Fruit fly (Drosophila melanogaster): ENCODE measurements around the gene CG34328.

The CG34328 gene

DNA sequence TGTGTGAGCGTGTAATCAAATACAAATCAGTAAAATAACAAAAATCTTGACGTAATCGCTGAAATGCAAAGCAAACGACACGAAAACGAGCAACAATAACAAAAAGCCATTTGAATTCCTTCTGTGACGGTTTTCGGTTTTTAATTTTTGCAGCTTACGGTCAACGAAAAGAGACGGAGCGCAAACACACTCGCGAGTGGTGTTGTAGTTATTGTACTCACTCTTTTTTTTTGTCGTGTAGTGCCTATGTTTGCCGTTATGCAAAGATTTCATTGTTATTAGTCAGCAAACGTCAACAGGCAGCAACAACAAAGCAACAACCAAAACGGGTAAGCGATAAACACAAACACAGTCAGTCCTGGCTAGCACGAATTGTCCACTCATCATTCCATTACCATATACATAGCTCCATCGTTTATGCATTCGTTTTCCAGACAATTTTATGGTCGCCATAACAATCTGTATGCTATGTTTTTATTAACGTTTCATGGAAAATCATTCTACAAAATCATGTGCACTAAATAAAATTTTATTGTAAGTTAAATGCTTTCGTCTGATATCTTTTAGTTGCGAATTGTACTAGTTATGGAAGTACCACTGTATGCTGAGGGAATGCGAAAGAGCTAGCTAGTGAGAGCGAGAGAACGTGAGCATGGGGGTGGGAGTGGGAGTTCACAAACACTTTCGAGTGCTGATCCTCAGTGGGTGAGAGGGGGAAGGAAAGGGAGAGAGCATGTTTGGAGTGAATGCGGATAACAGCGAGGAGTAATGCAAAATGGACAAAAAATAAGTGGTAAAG lies 32.8 kb downstream of the CG34328 start (continued):
- no peak for TF ChIP-seq CG17328 (GFP tag; IDR thresholded peaks at IDR 0.05)
- peak; percentile 50; the same call in 1 of the 2 replicates for TF ChIP-seq klu (GFP tag; IDR thresholded peaks at IDR 0.05)
- TF ChIP-seq psq (GFP tag; optimal IDR thresholded peaks at IDR 0.05) = no peak
- peak; percentile 48 for TF ChIP-seq org-1 (GFP tag; optimal IDR thresholded peaks at IDR 0.05)
- no peak for TF ChIP-seq sens-2 (GFP tag; IDR thresholded peaks at IDR 0.05)
- TF ChIP-seq Myb (GFP tag; optimal IDR thresholded peaks at IDR 0.05) = peak; percentile 57
- peak; percentile 71 for TF ChIP-seq Aef1 (GFP tag; IDR thresholded peaks at IDR 0.05)
- peak; percentile 50; the same call in 1 of the 3 replicates for TF ChIP-seq z (GFP tag; IDR thresholded peaks at IDR 0.05)
- no peak for TF ChIP-seq Bgb (GFP tag; IDR thresholded peaks at IDR 0.05; ENCODE audit: partially characterized antibody)
- TF ChIP-seq CG4360 (GFP tag; IDR thresholded peaks at IDR 0.05) = no peak
- no peak for TF ChIP-seq CG12155 (GFP tag; optimal IDR thresholded peaks at IDR 0.05)
- peak; percentile 72 for TF ChIP-seq tap (tag; optimal IDR thresholded peaks at IDR 0.05)
- TF ChIP-seq Lhr (GFP tag; optimal IDR thresholded peaks at IDR 0.05) = no peak
- peak; percentile 62; the same call in 1 of the 2 replicates for TF ChIP-seq ranshi (GFP tag; IDR thresholded peaks at IDR 0.05)
- peak; percentile 58 for TF ChIP-seq Xbp1 (GFP tag; optimal IDR thresholded peaks at IDR 0.05)
- no peak for TF ChIP-seq en (GFP tag; optimal IDR thresholded peaks at IDR 0.05)
- TF ChIP-seq CG11456 (GFP tag; IDR thresholded peaks at IDR 0.05) = peak; percentile 61; the same call in 2 of the 3 replicates
- TF ChIP-seq CG30403 (GFP tag; optimal IDR thresholded peaks at IDR 0.05) = peak; percentile 31
- no peak for TF ChIP-seq br (optimal IDR thresholded peaks at IDR 0.05)
- peak; percentile 35 for TF ChIP-seq CG4707 (GFP tag; optimal IDR thresholded peaks at IDR 0.05)
- no peak for TF ChIP-seq tll (GFP tag; optimal IDR thresholded peaks at IDR 0.05)
- no peak for TF ChIP-seq corto (GFP tag; optimal IDR thresholded peaks at IDR 0.05)
- peak; percentile 62 for TF ChIP-seq CG18262 (tag; optimal IDR thresholded peaks at IDR 0.05)
- TF ChIP-seq CG13894 (tag; optimal IDR thresholded peaks at IDR 0.05) = peak; percentile 92
- no peak for TF ChIP-seq YL-1 (GFP tag; optimal IDR thresholded peaks at IDR 0.05)
- no peak for TF ChIP-seq Gsc (GFP tag; IDR thresholded peaks at IDR 0.05)
- no peak for TF ChIP-seq CG14860 (GFP tag; IDR thresholded peaks at IDR 0.05; ENCODE audit: partially characterized antibody)
- peak; percentile 75 for TF ChIP-seq unpg (GFP tag; optimal IDR thresholded peaks at IDR 0.05)
- TF ChIP-seq sima (GFP tag; optimal IDR thresholded peaks at IDR 0.05) = no peak
- peak; percentile 39; the same call in 1 of the 3 replicates for TF ChIP-seq croc (GFP tag; conservative IDR thresholded peaks at IDR 0.05)
- no peak for TF ChIP-seq nerfin-2 (GFP tag; IDR thresholded peaks at IDR 0.05; ENCODE audit: partially characterized antibody)
- peak; percentile 35 for TF ChIP-seq ems (GFP tag; optimal IDR thresholded peaks at IDR 0.05)
- peak; percentile 69 for TF ChIP-seq CG10209 (GFP tag; optimal IDR thresholded peaks at IDR 0.05)
- no peak for TF ChIP-seq dati (GFP tag; IDR thresholded peaks at IDR 0.05)
- no peak for TF ChIP-seq fd102C (GFP tag; optimal IDR thresholded peaks at IDR 0.05)
- no peak for TF ChIP-seq zen2 (GFP tag; IDR thresholded peaks at IDR 0.05; ENCODE audit: partially characterized antibody)
- peak; percentile 71 for TF ChIP-seq CG34376 (GFP tag; optimal IDR thresholded peaks at IDR 0.05)
- TF ChIP-seq ato (GFP tag; IDR thresholded peaks at IDR 0.05; ENCODE audit: partially characterized antibody) = no peak
- peak; percentile 61 for TF ChIP-seq Hsf (GFP tag; optimal IDR thresholded peaks at IDR 0.05)
- TF ChIP-seq Side (GFP tag; optimal IDR thresholded peaks at IDR 0.05) = peak; percentile 52
- peak; percentile 71; the same call in 2 of the 3 replicates for TF ChIP-seq CG11560 (tag; IDR thresholded peaks at IDR 0.05)
- TF ChIP-seq luna (GFP tag; optimal IDR thresholded peaks at IDR 0.05) = peak; percentile 15
- peak; percentile 72 for TF ChIP-seq CHES-1-like (GFP tag; optimal IDR thresholded peaks at IDR 0.05)
- peak; percentile 91 for TF ChIP-seq CG2678 (tag; optimal IDR thresholded peaks at IDR 0.05)
- TF ChIP-seq CG8290 (GFP tag; optimal IDR thresholded peaks at IDR 0.05) = no peak
- peak in 1 of 2 experiments; percentile 63 for TF ChIP-seq CG8290 (tag; optimal IDR thresholded peaks at IDR 0.05)
- TF ChIP-seq gfzf (GFP tag; optimal IDR thresholded peaks at IDR 0.05) = no peak
- TF ChIP-seq CG4854 (GFP tag; optimal IDR thresholded peaks at IDR 0.05) = peak; percentile 19
- peak; percentile 16 for TF ChIP-seq slp2 (GFP tag; optimal IDR thresholded peaks at IDR 0.05)
- peak; percentile 71 for TF ChIP-seq cas (GFP tag; IDR thresholded peaks at IDR 0.05)

Measured in whole organism, embryonic.